Worm (Caenorhabditis elegans) whole organism, midembryonic: Measurements from ENCODE around the gene F18A1.1.

Experiments used
- cog-1 ChIP-seq: sonication (generic microtip); optimal IDR thresholded peaks from 2 replicates; lab custom pipeline; 2016; ENCODE audit warnings: missing genetic modification characterization, missing compliant biosample characterization
- flt-1 ChIP-seq: fragments of 200-800 bp; sonication (Bioruptor generic); IDR thresholded peaks from 2 replicates; pipeline ENCODE4 v1.3.6; 2022; ENCODE audit warnings: missing genetic modification characterization, missing compliant biosample characterization
- klf-2 ChIP-seq: fragments of 200-800 bp; sonication (Bioruptor generic); conservative IDR thresholded peaks from 2 replicates; pipeline ENCODE4 v1.3.6; 2022; ENCODE audit warnings: missing genetic modification reagents, missing genetic modification characterization, missing compliant biosample characterization
- ref-1 ChIP-seq: fragments of 200-800 bp; sonication (Bioruptor generic); conservative IDR thresholded peaks from 2 replicates; pipeline ENCODE4 v1.3.6; 2022; ENCODE audit warnings: missing genetic modification reagents, missing genetic modification characterization, missing compliant biosample characterization
- ztf-23 ChIP-seq: fragments of 200-800 bp; sonication (Bioruptor generic); IDR thresholded peaks from 2 replicates; pipeline ENCODE4 v1.3.6; 2022; ENCODE audit warnings: missing genetic modification reagents, missing genetic modification characterization, missing compliant biosample characterization
- ztf-29 ChIP-seq: fragments of 200-800 bp; sonication (Bioruptor generic); IDR thresholded peaks from 2 replicates; pipeline ENCODE4 v1.3.6; 2022; ENCODE audit warnings: missing genetic modification reagents, missing genetic modification characterization, missing compliant biosample characterization

DNA sequence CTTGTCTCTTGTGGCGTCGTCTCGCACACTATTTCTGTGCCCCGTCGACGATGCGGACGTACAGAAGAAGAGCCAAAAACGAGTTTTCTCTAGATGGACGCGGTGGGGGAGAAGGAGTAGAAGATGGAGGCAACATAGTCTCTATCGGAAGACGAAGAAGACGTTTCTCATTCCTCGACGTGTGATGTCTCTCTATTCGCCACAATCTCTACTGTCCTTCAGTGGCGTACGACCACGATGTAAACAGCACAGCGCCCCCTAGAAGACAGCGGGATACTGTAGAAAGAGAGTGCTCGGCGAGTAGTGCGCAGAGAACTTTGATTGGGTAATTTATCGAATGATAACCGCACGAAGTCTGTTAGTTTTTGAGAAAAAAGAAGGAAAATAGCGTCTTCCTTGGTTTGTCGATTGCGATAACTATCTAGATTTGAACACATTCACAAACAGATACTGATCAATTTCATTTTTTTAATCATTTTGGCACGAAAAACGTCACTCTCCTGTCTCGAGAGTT is 5.1 kb upstream of the F18A1.1 start:
- no peak for TF ChIP-seq ref-1 (GFP tag; lab: Robert Waterston, UW)
- TF ChIP-seq cog-1 (tag; lab: Kevin White, UChicago) = no peak
- TF ChIP-seq flt-1 (GFP tag; lab: Robert Waterston, UW) = no peak
- TF ChIP-seq klf-2 (GFP tag; lab: Robert Waterston, UW) = no peak
- no peak for TF ChIP-seq ztf-23 (GFP tag; lab: Robert Waterston, UW)
- TF ChIP-seq ztf-29 = no peak
